Fruit fly (Drosophila melanogaster): ENCODE results near the gene CtsL4.

CtsL4 gene

dm6 chr2L:10366525-10366924, 10.1 kb upstream of the CtsL4 start, which contains the start of gene CG5056 (continued):
- no peak for TF ChIP-seq CG16779 (GFP tag; IDR thresholded peaks at IDR 0.05)
- TF ChIP-seq CG9876 (GFP tag; optimal IDR thresholded peaks at IDR 0.05), result no peak
- TF ChIP-seq hbn (GFP tag; IDR thresholded peaks at IDR 0.05; ENCODE audit: partially characterized antibody), result no peak
- TF ChIP-seq CG6854 (GFP tag; optimal IDR thresholded peaks at IDR 0.05), result no peak
- no peak for TF ChIP-seq CG43689 (GFP tag; IDR thresholded peaks at IDR 0.05)
- no peak for TF ChIP-seq CG8089 (GFP tag; optimal IDR thresholded peaks at IDR 0.05)
- no peak for TF ChIP-seq exex (tag; optimal IDR thresholded peaks at IDR 0.05)
- TF ChIP-seq CG12942 (GFP tag; optimal IDR thresholded peaks at IDR 0.05), result no peak
- no peak for TF ChIP-seq ttk (GFP tag; IDR thresholded peaks at IDR 0.05)
- TF ChIP-seq ap (GFP tag; IDR thresholded peaks at IDR 0.05), result no peak
- no peak for TF ChIP-seq eyg (GFP tag; optimal IDR thresholded peaks at IDR 0.05)
- TF ChIP-seq mam (GFP tag; optimal IDR thresholded peaks at IDR 0.05), result no peak
- no peak for TF ChIP-seq gem (tag; optimal IDR thresholded peaks at IDR 0.05)
- no peak for TF ChIP-seq CG7745 (tag; optimal IDR thresholded peaks at IDR 0.05)
- TF ChIP-seq sima (GFP tag; optimal IDR thresholded peaks at IDR 0.05), result no peak
- TF ChIP-seq CG7271 (tag; optimal IDR thresholded peaks at IDR 0.05), result peak; percentile 11
- no peak for TF ChIP-seq grn (GFP tag; optimal IDR thresholded peaks at IDR 0.05)
- no peak for TF ChIP-seq Doc2 (GFP tag; IDR thresholded peaks at IDR 0.05)
- no peak for TF ChIP-seq CG2875 (GFP tag; optimal IDR thresholded peaks at IDR 0.05)
- no peak for TF ChIP-seq CG12769 (tag; optimal IDR thresholded peaks at IDR 0.05)
- TF ChIP-seq chif (GFP tag; optimal IDR thresholded peaks at IDR 0.05), result no peak
- peak; percentile 59 for TF ChIP-seq stwl (tag; optimal IDR thresholded peaks at IDR 0.05)
- no peak for TF ChIP-seq CG4328 (GFP tag; optimal IDR thresholded peaks at IDR 0.05)
- TF ChIP-seq amos (GFP tag; IDR thresholded peaks at IDR 0.05; ENCODE audit: partially characterized antibody), result peak; percentile 10; the same call in 1 of the 2 replicates
- TF ChIP-seq pros (GFP tag; optimal IDR thresholded peaks at IDR 0.05), result no peak
- no peak for TF ChIP-seq zfh1 (GFP tag; IDR thresholded peaks at IDR 0.05)
- TF ChIP-seq CoRest (tag; optimal IDR thresholded peaks at IDR 0.05), result no peak
- TF ChIP-seq Nf-YB (GFP tag; optimal IDR thresholded peaks at IDR 0.05), result no peak
- no peak for TF ChIP-seq ftz-f1 (GFP tag; optimal IDR thresholded peaks at IDR 0.05)
- TF ChIP-seq CG9437 (GFP tag; optimal IDR thresholded peaks at IDR 0.05), result no peak
- TF ChIP-seq gro (GFP tag; optimal IDR thresholded peaks at IDR 0.05), result peak; percentile 1
- no peak for TF ChIP-seq tgo (GFP tag; IDR thresholded peaks at IDR 0.05)
- no peak for TF ChIP-seq Myb (GFP tag; optimal IDR thresholded peaks at IDR 0.05)
- no peak for TF ChIP-seq CG10565 (GFP tag; optimal IDR thresholded peaks at IDR 0.05)
- peak; percentile 40 for TF ChIP-seq Ets97D (GFP tag; optimal IDR thresholded peaks at IDR 0.05)
- TF ChIP-seq dm (GFP tag; optimal IDR thresholded peaks at IDR 0.05), result no peak
- TF ChIP-seq TFAM (GFP tag; optimal IDR thresholded peaks at IDR 0.05), result no peak
- no peak for TF ChIP-seq CG1529 (GFP tag; optimal IDR thresholded peaks at IDR 0.05)
- TF ChIP-seq E2f2 (GFP tag; IDR thresholded peaks at IDR 0.05), result no peak
- TF ChIP-seq CG17328 (GFP tag; IDR thresholded peaks at IDR 0.05), result no peak
- TF ChIP-seq toy (GFP tag; IDR thresholded peaks at IDR 0.05), result no peak
- no peak for TF ChIP-seq bcd (GFP tag; optimal IDR thresholded peaks at IDR 0.05)
- TF ChIP-seq crc (GFP tag; optimal IDR thresholded peaks at IDR 0.05), result no peak
- TF ChIP-seq CG4424 (GFP tag; optimal IDR thresholded peaks at IDR 0.05), result peak; percentile 3
- TF ChIP-seq CG11093 (GFP tag; IDR thresholded peaks at IDR 0.05), result no peak
- TF ChIP-seq kni (GFP tag; optimal IDR thresholded peaks at IDR 0.05), result no peak
- no peak for TF ChIP-seq CG2678 (tag; optimal IDR thresholded peaks at IDR 0.05)
- TF ChIP-seq CG3407 (GFP tag; optimal IDR thresholded peaks at IDR 0.05), result no peak
- TF ChIP-seq wdn (GFP tag; IDR thresholded peaks at IDR 0.05), result no peak
- TF ChIP-seq CG14860 (GFP tag; IDR thresholded peaks at IDR 0.05; ENCODE audit: partially characterized antibody), result no peak
- no peak for TF ChIP-seq Dek (tag; optimal IDR thresholded peaks at IDR 0.05)
- peak; percentile 93 for TF ChIP-seq CG1024 (GFP tag; IDR thresholded peaks at IDR 0.05)
